Worm (Caenorhabditis elegans): ENCODE results near the gene mcat-1.

Gene mcat-1

DNA sequence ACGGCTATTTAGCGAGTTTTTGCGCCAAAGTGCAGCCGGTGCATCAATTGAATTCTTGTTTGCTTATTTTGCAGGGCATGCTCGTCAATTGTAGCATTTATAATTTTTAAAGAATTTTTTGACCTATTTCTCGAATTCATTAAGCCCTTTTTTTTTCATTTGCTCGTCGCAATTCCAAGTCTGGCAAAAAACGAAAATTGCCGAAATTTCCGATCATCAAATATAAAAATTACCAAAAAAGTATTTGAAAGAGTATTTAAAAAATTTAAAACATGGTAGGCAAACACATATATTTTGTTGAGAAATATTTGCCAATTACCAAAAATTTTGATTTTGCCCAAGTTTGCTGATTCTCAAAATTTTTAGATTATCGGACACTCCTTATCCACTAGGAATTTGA, 7.2 kb downstream of the mcat-1 start, which contains the start of gene C50D2.6:
C50D2.6 (plus strand) TSS at position 301 of the 400 bp plus-strand sequence.
- TF ChIP-seq nhr-76 (tag; optimal IDR thresholded peaks at IDR 0.05) (no peak), ztf-11 (tag; optimal IDR thresholded peaks at IDR 0.05) (no peak)

DNA sequence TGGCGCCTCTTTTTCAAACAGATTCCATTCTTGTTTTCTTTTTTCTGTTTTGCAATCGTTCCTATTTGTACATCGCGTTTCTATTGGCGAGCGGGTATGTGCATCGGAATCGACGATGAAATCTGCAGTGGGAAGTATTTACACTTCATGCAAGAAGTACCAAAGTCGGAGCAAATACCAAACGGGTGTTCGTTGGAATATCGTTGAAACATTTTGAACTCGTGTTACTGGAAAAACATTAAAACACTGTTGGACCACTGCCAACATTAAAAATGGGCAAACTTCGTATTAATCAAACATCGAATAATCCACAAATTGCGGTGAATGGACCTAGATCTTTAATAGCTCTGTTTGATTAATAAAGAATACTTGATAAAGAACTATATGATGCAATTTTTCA, 12.2 kb downstream of the mcat-1 start, which contains the start of gene C23H3.9:
C23H3.9 (minus strand) TSS at position 101 of the 400 bp plus-strand sequence.
- TF ChIP-seq lsy-2 (tag; optimal IDR thresholded peaks at IDR 0.05) (no peak), sptf-1 (tag; optimal IDR thresholded peaks at IDR 0.05) (no peak), nhr-28 (tag; optimal IDR thresholded peaks at IDR 0.05) (no peak), ham-2 (GFP tag; optimal IDR thresholded peaks at IDR 0.05) (no peak), flh-1 (GFP tag; optimal IDR thresholded peaks at IDR 0.05) (no peak), M03D4.4 (tag; optimal IDR thresholded peaks at IDR 0.05) (no peak), elt-1 (tag; optimal IDR thresholded peaks at IDR 0.05; ENCODE audit: borderline replicate concordance, insufficient read depth) (no peak), cnd-1 (tag; optimal IDR thresholded peaks at IDR 0.05) (no peak), sem-2 (GFP tag; optimal IDR thresholded peaks at IDR 0.05) (no peak), mab-5 (tag; optimal IDR thresholded peaks at IDR 0.05) (no peak), bed-3 (GFP tag; optimal IDR thresholded peaks at IDR 0.05) (no peak), nhr-12 (tag; optimal IDR thresholded peaks at IDR 0.05) (no peak), unc-62 (GFP tag; optimal IDR thresholded peaks at IDR 0.05) (no peak), mep-1 (tag; optimal IDR thresholded peaks at IDR 0.05) (no peak), nhr-237 (tag; optimal IDR thresholded peaks at IDR 0.05) (no peak), unc-39 (tag; optimal IDR thresholded peaks at IDR 0.05) (no peak), ztf-11 (tag; optimal IDR thresholded peaks at IDR 0.05) (no peak), blmp-1 (tag; optimal IDR thresholded peaks at IDR 0.05) (no peak)

DNA sequence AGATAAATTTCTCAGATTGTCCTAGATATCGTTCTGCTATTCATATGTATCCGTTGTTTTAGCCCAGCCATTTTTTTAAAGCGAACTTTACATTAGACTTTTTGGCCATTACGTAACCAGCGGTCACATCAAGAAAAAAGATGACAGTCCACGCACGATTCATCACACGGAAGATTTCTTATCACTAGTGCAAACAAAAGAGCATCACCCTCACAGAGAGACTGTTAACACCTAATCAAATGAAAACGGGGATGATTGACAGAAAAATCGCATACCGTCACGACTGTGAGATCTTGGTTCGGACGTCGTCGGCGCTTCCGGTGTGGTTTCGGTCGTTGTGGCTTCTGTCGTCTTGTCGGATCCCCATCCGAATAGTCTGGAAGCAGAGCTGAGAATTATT, 14.7 kb downstream of the mcat-1 start:
- TF ChIP-seq M03D4.4 (tag; optimal IDR thresholded peaks at IDR 0.05) (no peak), unc-62 (GFP tag; optimal IDR thresholded peaks at IDR 0.05) (no peak), bed-3 (GFP tag; optimal IDR thresholded peaks at IDR 0.05) (no peak)

DNA sequence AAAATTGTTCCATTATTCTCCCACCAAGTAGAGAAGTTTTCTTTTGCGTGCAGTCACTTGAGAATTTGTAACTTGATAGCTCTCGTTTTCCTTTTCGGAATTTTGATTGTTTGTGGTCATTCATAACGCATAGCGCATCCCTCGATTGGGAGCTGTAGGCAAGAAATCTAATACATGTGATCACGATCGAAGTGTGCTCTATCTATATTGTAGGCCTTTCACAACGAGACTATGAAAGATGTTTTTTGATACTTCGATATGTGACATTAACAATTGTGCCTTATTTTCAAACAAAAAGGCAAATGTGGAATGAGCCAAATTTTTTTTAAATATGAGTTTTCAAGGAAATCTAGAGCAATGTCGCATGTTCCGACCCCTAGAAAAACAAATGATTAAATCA, 15.5 kb downstream of the mcat-1 start:
- no peak for TF ChIP-seq nhr-76 (tag; optimal IDR thresholded peaks at IDR 0.05)
- no peak for TF ChIP-seq elt-3 (tag; optimal IDR thresholded peaks at IDR 0.05)
- TF ChIP-seq unc-120 (tag; optimal IDR thresholded peaks at IDR 0.05; ENCODE audit: poor library complexity, severe bottlenecking): no peak

- TF ChIP-seq cnd-1 (tag; optimal IDR thresholded peaks at IDR 0.05) (no peak), ceh-83 (GFP tag; optimal IDR thresholded peaks at IDR 0.05) (no peak), ces-1 (GFP tag; optimal IDR thresholded peaks at IDR 0.05) (peak; percentile 76), lsy-2 (tag; optimal IDR thresholded peaks at IDR 0.05) (no peak), tbx-8 (GFP tag; optimal IDR thresholded peaks at IDR 0.05) (no peak)
These were observed 17.4 kb downstream of the mcat-1 start for ce11 chrII:73892-74291.

DNA sequence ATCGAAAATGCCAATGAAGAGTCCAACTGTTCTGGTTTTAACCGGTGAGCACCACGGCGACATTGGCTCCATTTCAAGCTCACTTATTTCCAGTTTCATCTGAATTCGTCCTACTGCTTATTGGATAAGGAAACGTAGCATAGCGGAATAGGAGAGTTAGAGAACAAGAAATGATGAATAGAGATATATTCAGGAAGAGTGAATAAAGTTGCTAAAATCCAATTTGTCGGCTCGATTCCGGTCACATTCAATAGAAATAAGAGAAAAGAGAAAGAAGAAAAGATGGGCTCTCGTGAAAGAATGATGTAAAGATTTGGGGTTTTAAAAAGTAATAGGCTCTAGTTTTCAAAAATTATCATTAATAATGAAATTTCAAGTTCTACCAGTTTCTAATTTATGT, 18.0 kb downstream of the mcat-1 start:
- TF ChIP-seq ces-1 (GFP tag; optimal IDR thresholded peaks at IDR 0.05) (peak; percentile 97), nhr-12 (tag; optimal IDR thresholded peaks at IDR 0.05) (no peak)

DNA sequence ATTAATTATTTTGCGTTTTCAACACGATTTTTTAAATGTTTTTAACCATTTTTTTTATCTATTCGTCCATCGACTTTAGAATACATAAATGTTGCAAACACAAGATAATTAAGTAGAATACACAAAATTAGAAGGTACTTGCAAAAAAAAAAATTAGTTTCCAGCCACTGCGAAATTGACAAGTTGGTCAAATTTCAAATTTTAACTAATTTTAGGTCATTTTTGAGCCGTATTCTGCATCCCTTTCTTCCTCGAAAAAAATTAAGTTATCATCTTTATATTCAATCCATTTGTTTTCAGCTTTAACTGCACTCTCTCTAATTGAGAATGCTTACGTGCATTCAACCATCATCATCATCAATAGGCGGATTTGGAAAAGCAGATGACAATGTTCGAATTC, 22.0 kb downstream of the mcat-1 start, which contains the start of gene egl-26:
egl-26 (plus strand) TSS at position 301 of the 400 bp plus-strand sequence.
- TF ChIP-seq sem-2 (GFP tag; optimal IDR thresholded peaks at IDR 0.05) (no peak), blmp-1 (tag; optimal IDR thresholded peaks at IDR 0.05) (no peak), unc-62 (GFP tag; optimal IDR thresholded peaks at IDR 0.05) (no peak), lsy-2 (tag; optimal IDR thresholded peaks at IDR 0.05) (no peak), drap-1 (GFP tag; optimal IDR thresholded peaks at IDR 0.05) (no peak), nhr-76 (tag; optimal IDR thresholded peaks at IDR 0.05) (no peak), nhr-28 (tag; optimal IDR thresholded peaks at IDR 0.05) (no peak), mls-2 (tag; optimal IDR thresholded peaks at IDR 0.05) (no peak), bed-3 (GFP tag; optimal IDR thresholded peaks at IDR 0.05) (no peak), nhr-237 (tag; optimal IDR thresholded peaks at IDR 0.05) (no peak), nhr-12 (tag; optimal IDR thresholded peaks at IDR 0.05) (no peak), ham-2 (GFP tag; optimal IDR thresholded peaks at IDR 0.05) (no peak), ces-1 (GFP tag; optimal IDR thresholded peaks at IDR 0.05) (no peak)
